Fruit fly (Drosophila melanogaster) whole organism, prepupa: Measurements from ENCODE around the gene CG2663.

Experiments used
- Blimp-1 ChIP-seq: fragments of 200-800 bp; sonication (Bioruptor generic); optimal IDR thresholded peaks from 3 replicates; lab custom pipeline; 2017; ENCODE audit warnings: missing biosample characterization, missing genetic modification characterization, mild to moderate bottlenecking, moderate library complexity, missing genetic modification reagents
- CG10631 ChIP-seq: fragments of 200-800 bp; sonication (Bioruptor generic); optimal IDR thresholded peaks from 2 replicates; lab custom pipeline; 2016; ENCODE audit warnings: missing biosample characterization, missing genetic modification characterization
- CG10669 ChIP-seq: fragments of 200-800 bp; sonication (Bioruptor generic); optimal IDR thresholded peaks from 3 replicates; lab custom pipeline; 2018; ENCODE audit warnings: missing biosample characterization, mild to moderate bottlenecking, missing genetic modification characterization, moderate library complexity
- CG11294 ChIP-seq: fragments of 200-800 bp; sonication (Bioruptor generic); IDR thresholded peaks from 2 replicates; pipeline ENCODE4 v1.3.6; 2022; ENCODE audit warnings: missing biosample characterization, missing genetic modification characterization
- CG11762 ChIP-seq: fragments of 200-800 bp; sonication (Bioruptor generic); optimal IDR thresholded peaks from 3 replicates; lab custom pipeline; 2016; ENCODE audit warnings: missing biosample characterization, missing genetic modification characterization; ENCODE audit not compliant: insufficient read depth
- CG11902 ChIP-seq: fragments of 200-800 bp; sonication (Bioruptor generic); optimal IDR thresholded peaks from 3 replicates; lab custom pipeline; 2016; ENCODE audit warnings: missing biosample characterization, missing genetic modification characterization
- CG15336 ChIP-seq: fragments of 200-800 bp; sonication (Bioruptor generic); IDR thresholded peaks from 2 replicates; pipeline ENCODE4 v1.3.6; 2022; ENCODE audit warnings: missing biosample characterization, missing genetic modification characterization
- CG32006 ChIP-seq: fragments of 200-800 bp; sonication (Bioruptor generic); optimal IDR thresholded peaks from 3 replicates; lab custom pipeline; 2017; ENCODE audit warnings: missing biosample characterization, mild to moderate bottlenecking, missing genetic modification characterization
- CG3919 ChIP-seq: fragments of 200-800 bp; sonication (Bioruptor generic); optimal IDR thresholded peaks from 3 replicates; lab custom pipeline; 2016; ENCODE audit warnings: missing biosample characterization, missing genetic modification characterization
- CG4318 ChIP-seq: fragments of 200-800 bp; sonication (Bioruptor generic); optimal IDR thresholded peaks from 3 replicates; lab custom pipeline; 2017; ENCODE audit warnings: missing biosample characterization, mild to moderate bottlenecking, missing genetic modification characterization
- CG6163 ChIP-seq: fragments of 200-800 bp; sonication (Bioruptor generic); IDR thresholded peaks from 3 replicates; pipeline ENCODE4 v1.3.6; 2022; ENCODE audit warnings: missing biosample characterization, missing genetic modification characterization
- CG6792 ChIP-seq: fragments of 200-800 bp; sonication (Bioruptor generic); optimal IDR thresholded peaks from 3 replicates; lab custom pipeline; 2016; ENCODE audit warnings: missing biosample characterization, missing genetic modification characterization
- CG6808 ChIP-seq: fragments of 200-800 bp; sonication (Bioruptor generic); optimal IDR thresholded peaks from 3 replicates; lab custom pipeline; 2017; ENCODE audit warnings: missing biosample characterization, missing genetic modification characterization, mild to moderate bottlenecking, moderate library complexity, missing genetic modification reagents
- CG6854 ChIP-seq: fragments of 200-800 bp; sonication (Bioruptor generic); optimal IDR thresholded peaks from 2 replicates; lab custom pipeline; 2017; ENCODE audit warnings: missing biosample characterization, mild to moderate bottlenecking, missing genetic modification characterization
- CG7368 ChIP-seq: fragments of 200-800 bp; sonication (Bioruptor generic); optimal IDR thresholded peaks from 3 replicates; lab custom pipeline; 2016; ENCODE audit warnings: missing biosample characterization, missing genetic modification characterization
- CG8119 ChIP-seq: fragments of 200-800 bp; sonication (Bioruptor generic); IDR thresholded peaks from 3 replicates; pipeline ENCODE4 v1.3.6; 2022; ENCODE audit warnings: missing biosample characterization, missing genetic modification characterization
- CG8319 ChIP-seq: fragments of 200-800 bp; sonication (Bioruptor generic); optimal IDR thresholded peaks from 3 replicates; lab custom pipeline; 2016; ENCODE audit warnings: missing biosample characterization, missing genetic modification characterization
- Eip93F ChIP-seq: fragments of 200-800 bp; sonication (Bioruptor generic); optimal IDR thresholded peaks from 2 replicates; lab custom pipeline; 2016; ENCODE audit warnings: missing biosample characterization, mild to moderate bottlenecking, missing genetic modification characterization
- Ets96B ChIP-seq: fragments of 200-800 bp; optimal IDR thresholded peaks from 2 replicates; lab custom pipeline; 2019; ENCODE audit warnings: missing biosample characterization, mild to moderate bottlenecking, missing genetic modification characterization, moderate library complexity
- Hr38 ChIP-seq: sonication (Bioruptor generic); optimal IDR thresholded peaks from 2 replicates; lab custom pipeline; 2016; ENCODE audit warnings: missing biosample characterization, missing genetic modification characterization
- Hr39 ChIP-seq: fragments of 200-800 bp; sonication (Bioruptor generic); optimal IDR thresholded peaks from 2 replicates; lab custom pipeline; 2016; ENCODE audit warnings: missing biosample characterization, missing genetic modification characterization
- Hr4 ChIP-seq: fragments of 200-800 bp; sonication (Bioruptor generic); optimal IDR thresholded peaks from 3 replicates; lab custom pipeline; 2016; ENCODE audit warnings: missing biosample characterization, missing genetic modification characterization
- Met ChIP-seq: fragments of 200-800 bp; sonication (Bioruptor generic); optimal IDR thresholded peaks from 3 replicates; lab custom pipeline; 2016; ENCODE audit warnings: missing biosample characterization, missing genetic modification characterization
- Smox ChIP-seq: fragments of 200-800 bp; sonication (Bioruptor generic); optimal IDR thresholded peaks from 3 replicates; lab custom pipeline; 2016; ENCODE audit warnings: missing biosample characterization, missing genetic modification characterization
- Sox102F ChIP-seq: fragments of 200-800 bp; sonication (Bioruptor generic); optimal IDR thresholded peaks from 2 replicates; lab custom pipeline; 2016; ENCODE audit warnings: missing biosample characterization, mild to moderate bottlenecking, missing genetic modification characterization
- Sox15 ChIP-seq: fragments of 200-800 bp; sonication (Bioruptor generic); optimal IDR thresholded peaks from 3 replicates; lab custom pipeline; 2016; ENCODE audit warnings: missing biosample characterization, missing genetic modification characterization
- achi ChIP-seq: fragments of 200-800 bp; sonication (Bioruptor generic); optimal IDR thresholded peaks from 3 replicates; lab custom pipeline; 2016; ENCODE audit warnings: missing biosample characterization, missing genetic modification characterization
- dac ChIP-seq: fragments of 200-800 bp; sonication (Bioruptor generic); optimal IDR thresholded peaks from 2 replicates; lab custom pipeline; 2017; ENCODE audit warnings: missing biosample characterization, mild to moderate bottlenecking, missing genetic modification characterization
- eg ChIP-seq: fragments of 200-800 bp; sonication (Bioruptor generic); IDR thresholded peaks from 3 replicates; pipeline ENCODE4 v1.3.6; 2022; ENCODE audit warnings: missing biosample characterization, missing genetic modification characterization
- fd59A ChIP-seq: fragments of 200-800 bp; sonication (Bioruptor generic); optimal IDR thresholded peaks from 2 replicates; lab custom pipeline; 2017; ENCODE audit warnings: missing biosample characterization, mild to moderate bottlenecking, missing genetic modification characterization, missing genetic modification reagents
- fd85E ChIP-seq: fragments of 200-800 bp; sonication (Bioruptor generic); optimal IDR thresholded peaks from 3 replicates; lab custom pipeline; 2016; ENCODE audit warnings: missing biosample characterization, missing genetic modification characterization
- fkh ChIP-seq: fragments of 200-800 bp; sonication (Bioruptor generic); optimal IDR thresholded peaks from 3 replicates; lab custom pipeline; 2017; ENCODE audit warnings: missing biosample characterization, mild to moderate bottlenecking, missing genetic modification characterization, moderate library complexity
- lz ChIP-seq: fragments of 200-800 bp; sonication (Bioruptor generic); optimal IDR thresholded peaks from 3 replicates; lab custom pipeline; 2016; ENCODE audit warnings: missing biosample characterization, missing genetic modification characterization
- pdm3 ChIP-seq: fragments of 200-800 bp; sonication (Bioruptor generic); optimal IDR thresholded peaks from 3 replicates; lab custom pipeline; 2016; ENCODE audit warnings: missing biosample characterization, missing genetic modification characterization
- ss ChIP-seq, 2 experiments: fragments of 200-800 bp; sonication (Bioruptor generic); optimal IDR thresholded peaks; 2 replicates in 1 of 2; 3 replicates in 1 of 2; lab custom pipeline; 2017 to 2018; ENCODE audit warnings: mild to moderate bottlenecking in 2 of 2, missing biosample characterization in 2 of 2, missing genetic modification characterization in 2 of 2, moderate library complexity in 1 of 2
- topi ChIP-seq: fragments of 200-800 bp; sonication (Bioruptor generic); optimal IDR thresholded peaks from 3 replicates; lab custom pipeline; 2016; ENCODE audit warnings: missing biosample characterization, missing genetic modification characterization
- vri ChIP-seq: fragments of 200-800 bp; sonication (Bioruptor generic); optimal IDR thresholded peaks from 3 replicates; lab custom pipeline; 2016; ENCODE audit warnings: missing biosample characterization, mild to moderate bottlenecking, missing genetic modification characterization

The CG2663 gene

dm6 chr3R:5412987-5413386 lies 9.1 kb upstream of the CG2663 start (continued):
- TF ChIP-seq pdm3 (GFP tag; lab: Kevin White, UChicago) (no peak), Eip93F (GFP tag; lab: Kevin White, UChicago) (no peak), fkh (GFP tag; lab: Kevin White, UChicago) (no peak), Ets96B (tag; lab: Kevin White, UChicago) (no peak), CG6792 (GFP tag; lab: Kevin White, UChicago) (no peak), CG10669 (GFP tag; lab: Kevin White, UChicago) (peak; percentile 6), CG11902 (GFP tag; lab: Kevin White, UChicago) (no peak), CG11294 (GFP tag; lab: Robert Waterston, UW) (no peak), fd59A (GFP tag; lab: Kevin White, UChicago) (no peak), Smox (GFP tag; lab: Kevin White, UChicago) (peak; percentile 17), eg (no peak), CG4318 (GFP tag; lab: Kevin White, UChicago) (no peak), achi (GFP tag; lab: Kevin White, UChicago) (no peak), lz (GFP tag; lab: Kevin White, UChicago) (no peak), CG6854 (GFP tag; lab: Kevin White, UChicago) (no peak), CG11762 (GFP tag; lab: Kevin White, UChicago) (no peak), ss (GFP tag; optimal IDR thresholded peaks at IDR 0.05; lab: Kevin White, UChicago) (no peak), CG6808 (GFP tag; lab: Kevin White, UChicago) (no peak), CG15336 (no peak)

- no peak for TF ChIP-seq achi (GFP tag; lab: Kevin White, UChicago)
- TF ChIP-seq CG8119 (GFP tag; lab: Robert Waterston, UW): no peak
- TF ChIP-seq fd59A (GFP tag; lab: Kevin White, UChicago): no peak
- no peak for TF ChIP-seq CG10631 (GFP tag; lab: Kevin White, UChicago)
- no peak for TF ChIP-seq Blimp-1
- TF ChIP-seq CG6792 (GFP tag; lab: Kevin White, UChicago): no peak
- TF ChIP-seq Eip93F (GFP tag; lab: Kevin White, UChicago): no peak
- TF ChIP-seq CG8319 (GFP tag; lab: Kevin White, UChicago): no peak
- TF ChIP-seq CG6163 (GFP tag; lab: Robert Waterston, UW): no peak
- TF ChIP-seq Hr39 (GFP tag; lab: Kevin White, UChicago): no peak
- no peak for TF ChIP-seq Smox (GFP tag; lab: Kevin White, UChicago)
- TF ChIP-seq Met (GFP tag; lab: Kevin White, UChicago): no peak
- no peak for TF ChIP-seq CG6808 (GFP tag; lab: Kevin White, UChicago)
- no peak for TF ChIP-seq CG6854 (GFP tag; lab: Kevin White, UChicago)
- no peak for TF ChIP-seq eg
These were observed 8.4 kb upstream of the CG2663 start, which contains the start of gene Orco for dm6 chr3R:5412306-5412705. Gene Orco (minus strand): TSS chr3R:5412406.

dm6 chr3R:5399096-5399495 lies 4.8 kb downstream of the CG2663 start, which contains the start of gene Or83a:
Gene Or83a (minus strand): TSS chr3R:5399196.
- TF ChIP-seq lz (GFP tag; lab: Kevin White, UChicago) (no peak), Hr38 (no peak), CG8119 (GFP tag; lab: Robert Waterston, UW) (no peak), Sox15 (GFP tag; lab: Kevin White, UChicago) (no peak), topi (GFP tag; lab: Kevin White, UChicago) (no peak), fd85E (GFP tag; lab: Kevin White, UChicago) (no peak), CG32006 (no peak), Hr4 (GFP tag; lab: Kevin White, UChicago) (no peak), CG11902 (GFP tag; lab: Kevin White, UChicago) (no peak), CG6808 (GFP tag; lab: Kevin White, UChicago) (no peak), CG3919 (GFP tag; lab: Kevin White, UChicago) (no peak), CG7368 (no peak), Sox102F (GFP tag; lab: Kevin White, UChicago) (no peak), CG6792 (GFP tag; lab: Kevin White, UChicago) (no peak), Smox (GFP tag; lab: Kevin White, UChicago) (no peak), CG15336 (no peak), CG11762 (GFP tag; lab: Kevin White, UChicago) (no peak), CG10631 (GFP tag; lab: Kevin White, UChicago) (no peak), dac (GFP tag; lab: Kevin White, UChicago) (no peak), vri (GFP tag; lab: Kevin White, UChicago) (no peak)
- TF ChIP-seq, all 60 proteins: peak for 0
